Worm (Caenorhabditis elegans) whole organism, young adult: ENCODE data around the gene cht-2.

Experiments used
- C06A6.2 ChIP-seq: fragments of 200-800 bp; sonication (Bioruptor generic); conservative IDR thresholded peaks from 2 replicates; pipeline ENCODE4 v1.3.6; 2022; ENCODE audit warnings: missing genetic modification characterization, missing compliant biosample characterization
- D2030.7 ChIP-seq: fragments of 200-800 bp; sonication (Bioruptor generic); IDR thresholded peaks from 2 replicates; pipeline ENCODE4 v1.3.6; 2022; ENCODE audit warnings: missing genetic modification reagents, missing genetic modification characterization, missing compliant biosample characterization
- F23B12.7 ChIP-seq: sonication (generic microtip); optimal IDR thresholded peaks from 2 replicates; lab custom pipeline; 2017; ENCODE audit warnings: missing genetic modification characterization, mild to moderate bottlenecking, missing compliant biosample characterization, antibody characterized with exemption, moderate library complexity; ENCODE audit not compliant: insufficient read depth
- F33H1.4 ChIP-seq: fragments of 200-800 bp; sonication (Bioruptor generic); IDR thresholded peaks from 2 replicates; pipeline ENCODE4 v1.3.6; 2022; ENCODE audit warnings: missing genetic modification reagents, missing genetic modification characterization, missing compliant biosample characterization
- F39B2.1 ChIP-seq: fragments of 200-800 bp; sonication (Bioruptor generic); IDR thresholded peaks from 2 replicates; pipeline ENCODE4 v1.3.6; 2022; ENCODE audit warnings: missing genetic modification reagents, missing genetic modification characterization, missing compliant biosample characterization
- F49E8.2 ChIP-seq: sonication (generic microtip); optimal IDR thresholded peaks from 3 replicates; lab custom pipeline; 2017; ENCODE audit warnings: missing genetic modification characterization, mild to moderate bottlenecking, missing compliant biosample characterization, antibody characterized with exemption, moderate library complexity; ENCODE audit not compliant: insufficient read depth
- F57A8.1 ChIP-seq: fragments of 200-800 bp; sonication (Bioruptor generic); optimal IDR thresholded peaks from 2 replicates; lab custom pipeline; 2018; ENCODE audit warnings: mild to moderate bottlenecking, missing genetic modification characterization, moderate library complexity, missing compliant biosample characterization
- F57C9.4 ChIP-seq: sonication (generic microtip); optimal IDR thresholded peaks from 2 replicates; lab custom pipeline; 2017; ENCODE audit warnings: mild to moderate bottlenecking, missing genetic modification characterization, missing compliant biosample characterization
- Y67H2A.10 ChIP-seq: fragments of 200-800 bp; sonication (Bioruptor generic); conservative IDR thresholded peaks from 2 replicates; pipeline ENCODE4 v1.3.6; 2022; ENCODE audit warnings: missing genetic modification reagents, missing genetic modification characterization, missing compliant biosample characterization
- Y79H2A.3 ChIP-seq: fragments of 200-800 bp; sonication (Bioruptor generic); conservative IDR thresholded peaks from 2 replicates; pipeline ENCODE4 v1.3.6; 2022; ENCODE audit warnings: missing genetic modification reagents, missing genetic modification characterization, missing compliant biosample characterization
- akir-1 ChIP-seq: fragments of 200-800 bp; sonication (Bioruptor generic); optimal IDR thresholded peaks from 2 replicates; lab custom pipeline; 2018; ENCODE audit warnings: mild to moderate bottlenecking, missing genetic modification characterization, moderate library complexity, missing compliant biosample characterization
- ama-1 ChIP-seq, 3 experiments: fragments of 150-350 bp in 1 of 3; sonication (generic microtip) in 2 of 3; optimal IDR thresholded peaks; 2 replicates each; lab custom pipeline; 2014 to 2018; ENCODE audit warnings: missing biosample characterization in 2 of 3, missing genetic modification characterization in 2 of 3, missing genetic modification reagents in 2 of 3
- attf-6 ChIP-seq: fragments of 200-800 bp; sonication (Bioruptor generic); IDR thresholded peaks from 2 replicates; pipeline ENCODE4 v1.3.6; 2022; ENCODE audit warnings: missing genetic modification reagents, missing genetic modification characterization, missing compliant biosample characterization
- ccch-3 ChIP-seq: fragments of 200-800 bp; sonication (Bioruptor generic); optimal IDR thresholded peaks from 2 replicates; lab custom pipeline; 2018; ENCODE audit warnings: mild to moderate bottlenecking, missing genetic modification characterization, missing compliant biosample characterization
- cebp-1 ChIP-seq, 2 experiments: fragments of 200-800 bp in 1 of 2; sonication (Bioruptor generic) in 1 of 2; sonication (generic microtip) in 1 of 2; IDR thresholded peaks in 1 of 2; optimal IDR thresholded peaks in 1 of 2; 2 replicates each; pipeline versions ENCODE4 v1.3.6 to Lab custom; 2017 to 2022; ENCODE audit warnings: missing compliant biosample characterization in 2 of 2, missing genetic modification characterization in 2 of 2, mild to moderate bottlenecking in 1 of 2, missing genetic modification reagents in 1 of 2, moderate library complexity in 1 of 2
- ceh-79 ChIP-seq: sonication (generic microtip); optimal IDR thresholded peaks from 2 replicates; lab custom pipeline; 2017; ENCODE audit warnings: mild to moderate bottlenecking, missing genetic modification characterization, missing compliant biosample characterization
- die-1 ChIP-seq: sonication (generic microtip); optimal IDR thresholded peaks from 2 replicates; lab custom pipeline; 2016; ENCODE audit warnings: missing genotype, mild to moderate bottlenecking, missing genetic modification characterization, missing compliant biosample characterization
- dox-1 ChIP-seq: fragments of 200-800 bp; sonication (Bioruptor generic); IDR thresholded peaks from 2 replicates; pipeline ENCODE4 v1.3.6; 2022; ENCODE audit warnings: missing genetic modification reagents, missing genetic modification characterization, missing compliant biosample characterization
- ekl-4 ChIP-seq: fragments of 200-800 bp; sonication (Bioruptor generic); IDR thresholded peaks from 2 replicates; pipeline ENCODE4 v1.3.6; 2022; ENCODE audit warnings: missing genetic modification reagents, missing genetic modification characterization, missing compliant biosample characterization
- hlh-12 ChIP-seq: sonication (generic microtip); optimal IDR thresholded peaks from 2 replicates; lab custom pipeline; 2016; ENCODE audit warnings: missing genetic modification characterization, missing compliant biosample characterization
- hsf-1 ChIP-seq: fragments of 200-800 bp; sonication (Bioruptor generic); IDR thresholded peaks from 2 replicates; pipeline ENCODE4 v1.3.6; 2022; ENCODE audit warnings: missing genetic modification reagents, missing genetic modification characterization, missing compliant biosample characterization
- lir-1 ChIP-seq: fragments of 200-800 bp; sonication (Bioruptor generic); conservative IDR thresholded peaks from 2 replicates; pipeline ENCODE4 v1.3.6; 2022; ENCODE audit warnings: missing genetic modification reagents, missing genetic modification characterization, missing compliant biosample characterization
- lsy-27 ChIP-seq: sonication (generic microtip); optimal IDR thresholded peaks from 2 replicates; lab custom pipeline; 2017; ENCODE audit warnings: missing genetic modification characterization, mild to moderate bottlenecking, missing compliant biosample characterization, antibody characterized with exemption, missing genotype, borderline replicate concordance; ENCODE audit not compliant: insufficient read depth
- madf-10 ChIP-seq: sonication (generic microtip); optimal IDR thresholded peaks from 2 replicates; lab custom pipeline; 2016; ENCODE audit warnings: mild to moderate bottlenecking, missing genetic modification characterization, missing compliant biosample characterization
- madf-6 ChIP-seq: fragments of 200-800 bp; sonication (Bioruptor generic); IDR thresholded peaks from 2 replicates; pipeline ENCODE4 v1.3.6; 2022; ENCODE audit warnings: missing genetic modification reagents, missing genetic modification characterization, missing compliant biosample characterization
- mes-4 ChIP-seq: sonication (generic microtip); optimal IDR thresholded peaks from 2 replicates; lab custom pipeline; 2016; ENCODE audit warnings: missing genotype, missing genetic modification characterization, missing compliant biosample characterization
- nhr-120 ChIP-seq: fragments of 200-800 bp; sonication (Bioruptor generic); IDR thresholded peaks from 2 replicates; pipeline ENCODE4 v1.3.6; 2022; ENCODE audit warnings: missing genetic modification characterization, missing compliant biosample characterization
- nhr-80 ChIP-seq: sonication (generic microtip); optimal IDR thresholded peaks from 2 replicates; lab custom pipeline; 2016; ENCODE audit warnings: missing genetic modification characterization, missing compliant biosample characterization
- pbrm-1 ChIP-seq: fragments of 200-800 bp; sonication (Bioruptor generic); IDR thresholded peaks from 2 replicates; pipeline ENCODE4 v1.3.6; 2022; ENCODE audit warnings: missing genetic modification reagents, missing genetic modification characterization, missing compliant biosample characterization
- rcor-1 ChIP-seq: fragments of 200-800 bp; sonication (Bioruptor generic); IDR thresholded peaks from 2 replicates; pipeline ENCODE4 v1.3.6; 2022; ENCODE audit warnings: missing genetic modification reagents, missing genetic modification characterization, missing compliant biosample characterization
- repo-1 ChIP-seq: sonication (generic microtip); optimal IDR thresholded peaks from 2 replicates; lab custom pipeline; 2017; ENCODE audit warnings: mild to moderate bottlenecking, missing genetic modification characterization, missing compliant biosample characterization
- rpc-1 ChIP-seq, 2 experiments: fragments of 150-350 bp in 1 of 2; sonication (generic microtip) in 1 of 2; optimal IDR thresholded peaks; 2 replicates each; lab custom pipeline; 2014 to 2018; ENCODE audit warnings: missing biosample characterization in 1 of 2, missing genetic modification characterization in 1 of 2, missing genetic modification reagents in 1 of 2, missing genotype in 1 of 2
- snpc-1.3 ChIP-seq: sonication (generic microtip); optimal IDR thresholded peaks from 2 replicates; lab custom pipeline; 2017; ENCODE audit warnings: missing genetic modification characterization, mild to moderate bottlenecking, missing compliant biosample characterization, antibody characterized with exemption, moderate library complexity, missing genotype, missing genetic modification reagents; ENCODE audit not compliant: insufficient read depth
- somi-1 ChIP-seq: fragments of 200-800 bp; sonication (Bioruptor generic); optimal IDR thresholded peaks from 2 replicates; lab custom pipeline; 2018; ENCODE audit warnings: mild to moderate bottlenecking, missing genetic modification characterization, missing compliant biosample characterization
- unc-62 ChIP-seq: fragments of 150-350 bp; optimal IDR thresholded peaks from 2 replicates; lab custom pipeline; 2014; ENCODE audit warnings: missing biosample characterization, missing genetic modification reagents, missing genetic modification characterization
- xnd-1 ChIP-seq: sonication (generic microtip); optimal IDR thresholded peaks from 2 replicates; lab custom pipeline; 2016; ENCODE audit warnings: missing genotype, missing genetic modification reagents, missing genetic modification characterization, missing compliant biosample characterization
- zfh-2 ChIP-seq: fragments of 200-800 bp; sonication (Bioruptor generic); conservative IDR thresholded peaks from 2 replicates; pipeline ENCODE4 v1.3.6; 2022; ENCODE audit warnings: missing genetic modification reagents, missing genetic modification characterization, missing compliant biosample characterization
- ztf-22 ChIP-seq: fragments of 200-800 bp; sonication (Bioruptor generic); optimal IDR thresholded peaks from 2 replicates; lab custom pipeline; 2018; ENCODE audit warnings: mild to moderate bottlenecking, missing genetic modification characterization, moderate library complexity, missing compliant biosample characterization
- ztf-26 ChIP-seq: sonication (generic microtip); optimal IDR thresholded peaks from 2 replicates; lab custom pipeline; 2017; ENCODE audit warnings: missing genetic modification characterization, missing compliant biosample characterization
- ztf-28 ChIP-seq: fragments of 200-800 bp; sonication (Bioruptor generic); IDR thresholded peaks from 2 replicates; pipeline ENCODE4 v1.3.6; 2022; ENCODE audit warnings: missing genetic modification reagents, missing genetic modification characterization, missing compliant biosample characterization
- ztf-3 ChIP-seq: fragments of 200-800 bp; sonication (Bioruptor generic); optimal IDR thresholded peaks from 2 replicates; lab custom pipeline; 2018; ENCODE audit warnings: mild to moderate bottlenecking, missing genetic modification characterization, missing compliant biosample characterization
- ztf-6 ChIP-seq: fragments of 200-800 bp; sonication (Bioruptor generic); IDR thresholded peaks from 2 replicates; pipeline ENCODE4 v1.3.6; 2022; ENCODE audit warnings: missing genetic modification reagents, missing genetic modification characterization, missing compliant biosample characterization

cht-2 gene

ce11 chrII:8514729-8515128 is 6.0 kb upstream of the cht-2 start, which contains the start of gene ctg-2:
ctg-2 (plus strand) TSS chrII:8515054.
- TF ChIP-seq nhr-80 (tag; lab: Kevin White, UChicago) (peak; percentile 78), zfh-2 (GFP tag; lab: Robert Waterston, UW) (no peak)

- no peak for TF ChIP-seq mes-4 (tag; lab: Kevin White, UChicago)
- TF ChIP-seq cebp-1 (GFP tag; IDR thresholded peaks at IDR 0.05; lab: Robert Waterston, UW): no peak
- TF ChIP-seq cebp-1 (tag; optimal IDR thresholded peaks at IDR 0.05; lab: Kevin White, UChicago): peak; percentile 59
- TF ChIP-seq unc-62 (GFP tag; lab: Kevin White, UChicago): no peak
- no peak for TF ChIP-seq D2030.7 (GFP tag; lab: Robert Waterston, UW)
- TF ChIP-seq rpc-1 (optimal IDR thresholded peaks at IDR 0.05; lab: Kevin White, UChicago): no peak
- no peak for TF ChIP-seq rpc-1 (tag; optimal IDR thresholded peaks at IDR 0.05; lab: Kevin White, UChicago)
- TF ChIP-seq ama-1 (optimal IDR thresholded peaks at IDR 0.05; lab: Kevin White, UChicago): no peak
- TF ChIP-seq ama-1 (GFP tag; optimal IDR thresholded peaks at IDR 0.05; lab: Kevin White, UChicago): no peak
- TF ChIP-seq Y67H2A.10 (GFP tag; lab: Robert Waterston, UW): no peak
- no peak for TF ChIP-seq xnd-1 (tag; lab: Kevin White, UChicago)
- peak; percentile 56 for TF ChIP-seq nhr-80 (tag; lab: Kevin White, UChicago)
- no peak for TF ChIP-seq ccch-3 (GFP tag; lab: Kevin White, UChicago)
Measured at ce11 chrII:8515521-8515920, 5.2 kb upstream of the cht-2 start.

- TF ChIP-seq rcor-1 (GFP tag; lab: Robert Waterston, UW) (0 out of 2 replicates have a peak, but pooled peaks have one; percentile 33), somi-1 (no peak), attf-6 (GFP tag; lab: Robert Waterston, UW) (no peak), madf-10 (peak; percentile 49), dox-1 (GFP tag; lab: Robert Waterston, UW) (peak; percentile 84), hsf-1 (GFP tag; lab: Robert Waterston, UW) (no peak), ama-1 (optimal IDR thresholded peaks at IDR 0.05; lab: Kevin White, UChicago) (no peak), ama-1 (GFP tag; optimal IDR thresholded peaks at IDR 0.05; lab: Kevin White, UChicago) (no peak), ztf-22 (GFP tag; lab: Kevin White, UChicago) (no peak), F39B2.1 (GFP tag; lab: Robert Waterston, UW) (no peak), ztf-28 (0 out of 2 replicates have a peak, but pooled peaks have one; percentile 37), madf-6 (GFP tag; lab: Robert Waterston, UW) (peak; percentile 87), repo-1 (tag; lab: Kevin White, UChicago) (no peak), hlh-12 (no peak), die-1 (tag; lab: Kevin White, UChicago) (no peak), rpc-1 (optimal IDR thresholded peaks at IDR 0.05; lab: Kevin White, UChicago) (no peak), rpc-1 (tag; optimal IDR thresholded peaks at IDR 0.05; lab: Kevin White, UChicago) (no peak), F57A8.1 (GFP tag; lab: Kevin White, UChicago) (no peak), ekl-4 (GFP tag; lab: Robert Waterston, UW) (no peak), Y67H2A.10 (GFP tag; lab: Robert Waterston, UW) (peak; percentile 44; the same call in 1 of the 2 replicates), nhr-120 (no peak), F33H1.4 (GFP tag; lab: Robert Waterston, UW) (peak; percentile 65), akir-1 (GFP tag; lab: Kevin White, UChicago) (no peak), ceh-79 (tag; lab: Kevin White, UChicago) (no peak), lsy-27 (tag; lab: Kevin White, UChicago) (no peak), pbrm-1 (GFP tag; lab: Robert Waterston, UW) (peak; percentile 67), ztf-3 (GFP tag; lab: Kevin White, UChicago) (no peak), ztf-26 (no peak), F49E8.2 (tag; lab: Kevin White, UChicago) (peak; percentile 65), lir-1 (GFP tag; lab: Robert Waterston, UW) (0 out of 2 replicates have a peak, but pooled peaks have one; percentile 36), Y79H2A.3 (GFP tag; lab: Robert Waterston, UW) (no peak), F23B12.7 (peak; percentile 74), C06A6.2 (GFP tag; lab: Robert Waterston, UW) (no peak), ztf-6 (GFP tag; lab: Robert Waterston, UW) (no peak), snpc-1.3 (peak; percentile 53), F57C9.4 (tag; lab: Kevin White, UChicago) (no peak)
Measured at ce11 chrII:8516783-8517182, 3.9 kb upstream of the cht-2 start, which contains the start of gene rnh-2. rnh-2 (plus strand) TSS chrII:8517150.
